Worm (Caenorhabditis elegans): Measurements from ENCODE around the gene srbc-55.
"Not testable (repeated sequence)": the region's sequence is repeated elsewhere in the genome, so short reads cannot be mapped to it uniquely, and the experiment has no call there.

ce11 chrV:15802623-15803022 is 27.2 kb downstream of the srbc-55 start, which contains the start of gene T26E4.9:
- not testable (repeated sequence) for TF ChIP-seq ama-1 (optimal IDR thresholded peaks at IDR 0.05); sea-1 (GFP tag; conservative IDR thresholded peaks at IDR 0.05); hmbx-1 (tag; optimal IDR thresholded peaks at IDR 0.05); pes-1 (GFP tag; IDR thresholded peaks at IDR 0.05); ceh-36 (tag; optimal IDR thresholded peaks at IDR 0.05); aly-1 (tag; optimal IDR thresholded peaks at IDR 0.05); hnd-1 (tag; optimal IDR thresholded peaks at IDR 0.05); B0310.2 (tag; optimal IDR thresholded peaks at IDR 0.05); flt-1 (GFP tag; IDR thresholded peaks at IDR 0.05); tra-4 (tag; optimal IDR thresholded peaks at IDR 0.05); F13C5.2 (tag; optimal IDR thresholded peaks at IDR 0.05); ets-7 (tag; optimal IDR thresholded peaks at IDR 0.05); tbx-37 (GFP tag; conservative IDR thresholded peaks at IDR 0.05); scrt-1 (GFP tag; IDR thresholded peaks at IDR 0.05)

Data from whole organism, early embryonic.